Fruit fly (Drosophila melanogaster) whole organism, prepupa: ENCODE data around the gene CG31997.

Experiments
- CG15336 ChIP-seq: fragments of 200-800 bp; sonication (Bioruptor generic); IDR thresholded peaks from 2 replicates; pipeline ENCODE4 v1.3.6; 2022; ENCODE audit warnings: missing biosample characterization, missing genetic modification characterization
- CG16779 ChIP-seq: fragments of 200-800 bp; sonication (Bioruptor generic); optimal IDR thresholded peaks from 3 replicates; lab custom pipeline; 2017; ENCODE audit warnings: missing biosample characterization, mild to moderate bottlenecking, missing genetic modification characterization
- CG8632 ChIP-seq: fragments of 200-800 bp; sonication (Bioruptor generic); optimal IDR thresholded peaks from 3 replicates; lab custom pipeline; 2016; ENCODE audit warnings: missing biosample characterization, missing genetic modification characterization
- Ets96B ChIP-seq: fragments of 200-800 bp; optimal IDR thresholded peaks from 2 replicates; lab custom pipeline; 2019; ENCODE audit warnings: missing biosample characterization, mild to moderate bottlenecking, missing genetic modification characterization, moderate library complexity
- Gug ChIP-seq: fragments of 200-800 bp; sonication (Bioruptor generic); IDR thresholded peaks from 2 replicates; pipeline ENCODE4 v1.3.6; 2022; ENCODE audit warnings: missing biosample characterization, missing genetic modification characterization
- Lpt ChIP-seq: fragments of 200-800 bp; sonication (Bioruptor generic); optimal IDR thresholded peaks from 3 replicates; lab custom pipeline; 2016; ENCODE audit warnings: missing biosample characterization, missing genetic modification characterization
- Sox102F ChIP-seq: fragments of 200-800 bp; sonication (Bioruptor generic); optimal IDR thresholded peaks from 2 replicates; lab custom pipeline; 2016; ENCODE audit warnings: missing biosample characterization, mild to moderate bottlenecking, missing genetic modification characterization
- Sox14 ChIP-seq: fragments of 200-800 bp; sonication (Bioruptor generic); optimal IDR thresholded peaks from 3 replicates; lab custom pipeline; 2016; ENCODE audit warnings: missing biosample characterization, missing genetic modification characterization
- cyc ChIP-seq: fragments of 200-800 bp; sonication (Bioruptor generic); optimal IDR thresholded peaks from 3 replicates; lab custom pipeline; 2016; ENCODE audit warnings: missing biosample characterization, missing genetic modification characterization
- eg ChIP-seq: fragments of 200-800 bp; sonication (Bioruptor generic); IDR thresholded peaks from 3 replicates; pipeline ENCODE4 v1.3.6; 2022; ENCODE audit warnings: missing biosample characterization, missing genetic modification characterization
- lz ChIP-seq: fragments of 200-800 bp; sonication (Bioruptor generic); optimal IDR thresholded peaks from 3 replicates; lab custom pipeline; 2016; ENCODE audit warnings: missing biosample characterization, missing genetic modification characterization
- vri ChIP-seq: fragments of 200-800 bp; sonication (Bioruptor generic); optimal IDR thresholded peaks from 3 replicates; lab custom pipeline; 2016; ENCODE audit warnings: missing biosample characterization, mild to moderate bottlenecking, missing genetic modification characterization

DNA sequence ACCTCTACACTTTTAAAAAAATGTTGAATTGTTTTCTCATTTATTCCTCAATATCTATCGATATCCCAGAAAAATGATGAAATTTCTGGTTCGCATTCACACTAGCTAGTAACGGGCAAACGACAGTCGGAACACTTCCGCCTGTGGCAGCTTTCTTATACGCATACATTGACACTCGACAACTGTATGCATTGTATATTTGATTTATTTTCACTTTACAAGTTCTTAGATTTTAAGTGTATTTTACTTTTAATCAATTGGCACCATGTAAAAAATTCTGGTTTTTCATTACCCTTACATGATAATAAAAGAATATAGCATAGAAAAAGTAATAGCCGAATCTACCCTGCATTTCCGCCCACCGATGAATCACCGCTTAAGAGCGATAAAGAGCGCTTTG is 24.9 kb upstream of the CG31997 start:
- no peak for TF ChIP-seq eg (GFP tag; lab: Robert Waterston, UW)
- no peak for TF ChIP-seq CG8632
- no peak for TF ChIP-seq Gug (GFP tag; lab: Robert Waterston, UW)
- no peak for TF ChIP-seq lz (GFP tag; lab: Kevin White, UChicago)
- TF ChIP-seq Ets96B, result no peak
- TF ChIP-seq vri (GFP tag; lab: Kevin White, UChicago), result no peak
- no peak for TF ChIP-seq Lpt (GFP tag; lab: Kevin White, UChicago)
- TF ChIP-seq CG15336 (GFP tag; lab: Robert Waterston, UW), result no peak
- TF ChIP-seq CG16779, result no peak
- no peak for TF ChIP-seq Sox14 (GFP tag; lab: Kevin White, UChicago)
- TF ChIP-seq Sox102F, result no peak
- no peak for TF ChIP-seq cyc (GFP tag; lab: Kevin White, UChicago)
